Fruit fly (Drosophila melanogaster): ENCODE results near the gene CG14260.

dm6 chr3R:27263434-27264215 lies 1.6 kb upstream of the CG14260 start, which contains the start of gene woc:
- TF ChIP-seq CG10631 (GFP tag; optimal IDR thresholded peaks at IDR 0.05) (peak; percentile 57), cyc (GFP tag; optimal IDR thresholded peaks at IDR 0.05) (peak; percentile 76), fkh (GFP tag; optimal IDR thresholded peaks at IDR 0.05) (peak; percentile 94), CG32006 (GFP tag; optimal IDR thresholded peaks at IDR 0.05) (peak; percentile 92), esn (GFP tag; optimal IDR thresholded peaks at IDR 0.05) (peak; percentile 84), Sox102F (GFP tag; optimal IDR thresholded peaks at IDR 0.05) (no peak), CG6163 (GFP tag; IDR thresholded peaks at IDR 0.05) (peak; percentile 89), Hr39 (GFP tag; optimal IDR thresholded peaks at IDR 0.05) (peak; percentile 81), ss (GFP tag; optimal IDR thresholded peaks at IDR 0.05) (peak; percentile 90 to 92), salr (GFP tag; optimal IDR thresholded peaks at IDR 0.05) (peak in 1 of 2 experiments; percentile 56), topi (GFP tag; optimal IDR thresholded peaks at IDR 0.05) (peak; percentile 80), Blimp-1 (GFP tag; optimal IDR thresholded peaks at IDR 0.05) (no peak)
